Worm (Caenorhabditis elegans): Measurements from ENCODE around the gene K10G6.5.

DNA sequence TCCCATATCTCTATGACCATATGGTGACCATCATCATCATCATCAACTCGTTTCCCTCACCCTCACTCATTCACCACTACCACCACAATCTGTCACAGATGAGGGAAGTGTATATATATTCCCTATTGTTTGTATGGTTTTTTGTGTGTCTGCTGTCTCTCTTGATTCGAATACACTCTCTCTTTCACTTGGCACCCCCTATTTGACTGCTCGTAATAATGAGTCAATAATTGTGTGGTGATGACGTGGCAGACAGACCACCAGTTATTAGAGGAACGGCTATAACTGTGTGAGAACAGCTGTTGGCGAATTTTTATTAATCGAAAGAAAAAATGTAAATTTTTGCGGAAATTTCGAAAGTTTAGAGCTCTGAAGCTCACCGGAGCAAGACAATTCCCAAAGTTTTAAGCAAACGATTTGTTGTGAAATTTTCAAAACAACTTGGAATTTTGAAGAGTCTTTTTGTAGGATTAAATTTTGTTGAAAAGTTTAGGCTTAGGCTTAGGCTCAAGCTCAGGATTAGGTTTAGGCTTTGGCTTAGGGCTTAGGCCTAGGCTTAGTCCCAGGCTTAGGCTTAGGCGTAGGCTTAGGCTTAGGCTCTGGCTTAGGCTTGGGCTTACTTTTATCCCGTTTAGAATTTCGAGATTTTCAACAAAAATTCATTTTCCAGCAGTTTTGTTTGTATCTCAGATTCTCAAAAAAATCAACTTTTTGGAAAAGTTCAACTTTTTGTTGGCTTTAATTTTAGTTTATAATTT is 29.4 kb upstream of the K10G6.5 start:
- no peak for TF ChIP-seq php-3 (GFP tag; IDR thresholded peaks at IDR 0.05)
- no peak for TF ChIP-seq cey-2 (tag; optimal IDR thresholded peaks at IDR 0.05; ENCODE audit: borderline replicate concordance, insufficient read depth)
- TF ChIP-seq aha-1 (tag), result peak; percentile 69
- no peak for TF ChIP-seq unc-39 (tag; optimal IDR thresholded peaks at IDR 0.05)
- TF ChIP-seq dmd-6 (GFP tag; IDR thresholded peaks at IDR 0.05), result no peak
- TF ChIP-seq pqm-1 (tag; optimal IDR thresholded peaks at IDR 0.05), result no peak
- TF ChIP-seq unc-130 (GFP tag; optimal IDR thresholded peaks at IDR 0.05), result no peak
- TF ChIP-seq pha-4 (GFP tag; IDR thresholded peaks at IDR 0.05), result no peak
- TF ChIP-seq pha-4 (tag; optimal IDR thresholded peaks at IDR 0.05), result peak; percentile 9
- no peak for TF ChIP-seq lin-39 (tag; optimal IDR thresholded peaks at IDR 0.05)
- no peak for TF ChIP-seq nhr-11 (tag; optimal IDR thresholded peaks at IDR 0.05)

All from whole organism, L4 larva.